Worm (Caenorhabditis elegans): ENCODE results near the gene dlc-1.
A peak's percentile ranks its signal among the peaks of the same experiment; 100 is the strongest.

DNA sequence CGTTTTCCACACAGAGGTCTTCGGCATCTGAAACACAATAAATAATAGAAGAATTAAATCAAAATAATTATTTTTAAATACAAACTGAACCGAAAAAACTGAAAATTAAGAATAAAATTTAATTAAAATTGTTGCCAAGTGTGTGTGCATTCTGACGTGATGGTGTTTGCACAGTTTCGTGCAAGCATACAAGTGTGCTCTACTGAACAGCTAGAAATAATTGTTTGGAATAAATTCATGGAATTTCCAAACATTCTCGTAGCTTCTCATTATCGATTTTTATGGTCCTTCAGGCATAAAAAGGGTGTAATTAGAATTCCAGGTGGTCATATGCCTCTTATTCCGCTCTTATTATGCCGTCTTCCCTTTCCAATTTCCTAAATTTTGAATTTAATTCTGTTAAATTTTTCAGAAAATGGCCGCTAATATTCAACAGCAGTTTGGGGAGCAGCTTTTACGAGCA, 31.8 kb downstream of the dlc-1 start, which contains the start of the genes mrps-17 and txdc-9:
- TF ChIP-seq hlh-30 (tag; optimal IDR thresholded peaks at IDR 0.05; ENCODE audit: insufficient read depth) (no peak), pqm-1 (tag; optimal IDR thresholded peaks at IDR 0.05) (no peak), unc-55 (GFP tag; optimal IDR thresholded peaks at IDR 0.05) (peak; percentile 27), ahr-1 (tag; optimal IDR thresholded peaks at IDR 0.05) (no peak), ceh-14 (tag; optimal IDR thresholded peaks at IDR 0.05) (peak; percentile 94), ttx-3 (tag; optimal IDR thresholded peaks at IDR 0.05) (no peak), nhr-11 (tag; optimal IDR thresholded peaks at IDR 0.05) (no peak), T23F11.4 (GFP tag; optimal IDR thresholded peaks at IDR 0.05) (no peak), unc-3 (GFP tag; conservative IDR thresholded peaks at IDR 0.05) (no peak), unc-3 (tag; optimal IDR thresholded peaks at IDR 0.05) (no peak)

Measured in whole organism, late embryonic.